Worm (Caenorhabditis elegans) whole organism, midembryonic: ENCODE data around the gene ifd-2.

ENCODE experiments used
- T22C8.4 ChIP-seq: fragments of 200-800 bp; sonication (Bioruptor generic); IDR thresholded peaks from 2 replicates; pipeline ENCODE4 v1.3.6; 2022; ENCODE audit warnings: missing genetic modification characterization, missing compliant biosample characterization
- cog-1 ChIP-seq: sonication (generic microtip); optimal IDR thresholded peaks from 2 replicates; lab custom pipeline; 2016; ENCODE audit warnings: missing genetic modification characterization, missing compliant biosample characterization
- flt-1 ChIP-seq: fragments of 200-800 bp; sonication (Bioruptor generic); IDR thresholded peaks from 2 replicates; pipeline ENCODE4 v1.3.6; 2022; ENCODE audit warnings: missing genetic modification characterization, missing compliant biosample characterization
- klf-2 ChIP-seq: fragments of 200-800 bp; sonication (Bioruptor generic); conservative IDR thresholded peaks from 2 replicates; pipeline ENCODE4 v1.3.6; 2022; ENCODE audit warnings: missing genetic modification reagents, missing genetic modification characterization, missing compliant biosample characterization
- med-1 ChIP-seq: sonication (generic microtip); optimal IDR thresholded peaks from 2 replicates; lab custom pipeline; 2017; ENCODE audit warnings: missing genetic modification characterization, mild to moderate bottlenecking, missing compliant biosample characterization, antibody characterized with exemption, missing genetic modification reagents; ENCODE audit not compliant: insufficient read depth
- ref-1 ChIP-seq: fragments of 200-800 bp; sonication (Bioruptor generic); conservative IDR thresholded peaks from 2 replicates; pipeline ENCODE4 v1.3.6; 2022; ENCODE audit warnings: missing genetic modification reagents, missing genetic modification characterization, missing compliant biosample characterization
- tab-1 ChIP-seq: fragments of 200-800 bp; sonication (Bioruptor generic); IDR thresholded peaks from 2 replicates; pipeline ENCODE4 v1.3.6; 2022; ENCODE audit warnings: missing genetic modification characterization, missing compliant biosample characterization
- ztf-23 ChIP-seq: fragments of 200-800 bp; sonication (Bioruptor generic); IDR thresholded peaks from 2 replicates; pipeline ENCODE4 v1.3.6; 2022; ENCODE audit warnings: missing genetic modification reagents, missing genetic modification characterization, missing compliant biosample characterization
- ztf-29 ChIP-seq: fragments of 200-800 bp; sonication (Bioruptor generic); IDR thresholded peaks from 2 replicates; pipeline ENCODE4 v1.3.6; 2022; ENCODE audit warnings: missing genetic modification reagents, missing genetic modification characterization, missing compliant biosample characterization

ifd-2 gene

DNA sequence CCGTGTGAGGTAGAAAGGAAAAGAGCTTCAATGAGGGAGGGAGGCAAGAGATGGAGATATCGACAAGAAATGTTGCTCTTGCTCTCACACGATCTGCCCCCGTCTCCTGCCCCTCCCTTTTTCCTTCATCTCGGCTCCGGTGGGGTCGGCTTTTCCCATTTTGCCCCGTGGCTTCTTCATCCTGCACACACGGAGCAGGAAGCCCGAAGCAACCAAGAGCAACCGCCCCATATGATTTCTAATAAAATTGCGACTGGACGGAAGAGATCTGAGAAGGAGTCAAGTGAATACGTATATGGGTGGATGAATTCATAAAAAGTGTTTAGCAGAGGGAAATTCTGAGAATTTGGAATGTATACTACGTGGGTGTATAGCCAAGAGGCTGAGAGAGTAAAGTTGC lies 28.9 kb upstream of the ifd-2 start:
- no peak for TF ChIP-seq ztf-29 (GFP tag; lab: Robert Waterston, UW)
- TF ChIP-seq ztf-23 (GFP tag; lab: Robert Waterston, UW) = no peak; the same call in 1 of the 2 replicates
- TF ChIP-seq tab-1 = no peak
- TF ChIP-seq T22C8.4 = no peak
- no peak for TF ChIP-seq ref-1 (GFP tag; lab: Robert Waterston, UW)
- no peak for TF ChIP-seq cog-1 (tag; lab: Kevin White, UChicago)
- no peak for TF ChIP-seq klf-2 (GFP tag; lab: Robert Waterston, UW)
- no peak for TF ChIP-seq flt-1 (GFP tag; lab: Robert Waterston, UW)
- TF ChIP-seq med-1 (GFP tag; lab: Kevin White, UChicago) = no peak

DNA sequence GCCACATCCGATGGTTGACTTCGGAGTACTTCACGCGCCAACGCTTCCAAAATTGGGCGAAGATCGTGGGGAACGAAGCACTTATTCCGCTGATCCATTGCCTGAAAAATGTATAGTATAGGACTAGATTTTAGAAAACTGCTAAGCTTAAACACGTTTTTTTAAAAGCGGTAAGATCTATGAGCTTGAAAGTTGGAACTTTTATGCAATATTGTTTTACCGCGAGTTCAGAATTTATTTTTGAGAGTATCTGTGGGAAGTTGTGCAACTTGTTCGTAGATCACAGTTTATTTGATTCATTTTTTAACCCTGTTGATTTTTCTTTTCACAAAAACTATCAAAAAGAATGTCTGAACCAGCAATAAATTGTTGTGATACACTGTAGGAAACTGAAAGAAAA lies 25.7 kb upstream of the ifd-2 start, which contains the start of gene F39H12.3:
F39H12.3 (minus strand) TSS at position 101 of the 400 bp plus-strand sequence.
- TF ChIP-seq cog-1 (tag; lab: Kevin White, UChicago) = no peak
- no peak for TF ChIP-seq T22C8.4
- no peak for TF ChIP-seq med-1 (GFP tag; lab: Kevin White, UChicago)
- TF ChIP-seq tab-1 = no peak
- no peak for TF ChIP-seq klf-2 (GFP tag; lab: Robert Waterston, UW)
- no peak for TF ChIP-seq ref-1 (GFP tag; lab: Robert Waterston, UW)
- TF ChIP-seq ztf-29 (GFP tag; lab: Robert Waterston, UW) = no peak
- no peak for TF ChIP-seq ztf-23 (GFP tag; lab: Robert Waterston, UW)
- no peak for TF ChIP-seq flt-1 (GFP tag; lab: Robert Waterston, UW)

DNA sequence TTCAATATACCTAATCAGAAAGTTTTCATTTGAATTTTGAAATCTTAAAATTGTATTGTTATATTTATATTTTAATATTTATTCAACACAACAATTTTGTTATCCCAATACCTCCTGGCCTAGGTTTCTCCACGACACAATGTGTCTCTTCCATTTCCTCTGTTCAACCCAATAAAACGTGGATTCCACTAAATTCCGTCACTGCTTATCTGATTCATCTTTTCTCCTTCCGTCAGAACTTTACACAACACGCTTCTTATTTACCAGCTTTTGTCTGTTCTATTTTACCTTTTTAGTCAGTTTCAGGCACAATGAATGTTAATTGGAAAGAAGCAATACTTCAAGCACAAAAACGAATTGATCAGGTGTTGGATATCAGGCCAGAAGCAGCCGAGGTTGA lies 18.7 kb upstream of the ifd-2 start, which contains the start of gene F39H12.1:
F39H12.1 (plus strand) TSS at position 301 of the 400 bp plus-strand sequence.
- TF ChIP-seq ztf-29 (GFP tag; lab: Robert Waterston, UW) = no peak
- TF ChIP-seq flt-1 (GFP tag; lab: Robert Waterston, UW) = no peak
- no peak for TF ChIP-seq ref-1 (GFP tag; lab: Robert Waterston, UW)
- TF ChIP-seq klf-2 (GFP tag; lab: Robert Waterston, UW) = no peak
- TF ChIP-seq T22C8.4 = no peak
- TF ChIP-seq ztf-23 (GFP tag; lab: Robert Waterston, UW) = no peak
- no peak for TF ChIP-seq tab-1
- TF ChIP-seq med-1 (GFP tag; lab: Kevin White, UChicago) = no peak
- TF ChIP-seq cog-1 (tag; lab: Kevin White, UChicago) = no peak

DNA sequence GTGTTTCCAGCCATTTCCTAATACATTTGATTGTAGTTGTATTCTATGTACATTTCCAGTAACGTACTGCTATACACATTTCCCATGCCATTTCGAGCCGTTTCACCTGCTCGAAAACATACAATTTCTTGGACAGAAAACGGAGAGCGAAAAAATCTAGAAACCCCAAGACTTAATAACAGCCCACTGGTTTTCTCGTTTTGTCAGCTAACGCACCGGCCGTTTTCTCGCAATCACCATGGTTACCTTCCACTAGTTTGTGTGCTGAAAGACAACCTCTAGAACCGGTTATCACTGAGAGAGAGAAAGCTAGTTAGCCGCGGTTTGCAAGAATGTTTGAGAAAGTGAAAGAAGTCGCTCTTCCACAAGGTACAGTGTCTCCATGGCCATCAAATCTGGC lies 14.5 kb upstream of the ifd-2 start:
- TF ChIP-seq ref-1 (GFP tag; lab: Robert Waterston, UW) = no peak
- TF ChIP-seq ztf-29 (GFP tag; lab: Robert Waterston, UW) = no peak
- TF ChIP-seq flt-1 (GFP tag; lab: Robert Waterston, UW) = no peak
- TF ChIP-seq T22C8.4 = no peak
- TF ChIP-seq med-1 (GFP tag; lab: Kevin White, UChicago) = no peak
- TF ChIP-seq cog-1 (tag; lab: Kevin White, UChicago) = no peak

DNA sequence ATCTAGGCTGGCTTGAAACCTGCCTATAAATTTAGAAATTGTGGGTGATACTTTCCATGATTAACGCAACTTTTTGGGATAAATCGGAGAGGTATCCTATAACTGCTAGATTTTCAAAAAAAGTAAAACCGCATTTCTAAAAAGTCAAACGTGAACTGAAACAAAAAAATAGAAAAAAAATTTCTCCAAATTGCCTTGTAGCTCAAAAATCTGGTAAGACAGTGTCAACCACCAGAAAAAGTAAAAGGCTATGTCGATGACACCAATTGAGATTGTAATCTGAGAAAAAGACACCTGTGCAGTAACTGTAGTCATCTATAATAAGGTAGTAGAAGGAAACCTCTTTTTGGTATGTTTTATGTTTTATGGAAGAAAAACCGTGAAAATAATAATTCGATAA lies 12.9 kb upstream of the ifd-2 start, which contains the start of gene wdr-54:
wdr-54 (plus strand) TSS at position 301 of the 400 bp plus-strand sequence.
- TF ChIP-seq ztf-29 (GFP tag; lab: Robert Waterston, UW) = no peak
- TF ChIP-seq T22C8.4 = no peak
- no peak for TF ChIP-seq cog-1 (tag; lab: Kevin White, UChicago)
- no peak for TF ChIP-seq flt-1 (GFP tag; lab: Robert Waterston, UW)
- no peak for TF ChIP-seq klf-2 (GFP tag; lab: Robert Waterston, UW)
- no peak for TF ChIP-seq tab-1
- TF ChIP-seq ref-1 (GFP tag; lab: Robert Waterston, UW) = no peak
- TF ChIP-seq med-1 (GFP tag; lab: Kevin White, UChicago) = no peak
- TF ChIP-seq ztf-23 (GFP tag; lab: Robert Waterston, UW) = no peak

DNA sequence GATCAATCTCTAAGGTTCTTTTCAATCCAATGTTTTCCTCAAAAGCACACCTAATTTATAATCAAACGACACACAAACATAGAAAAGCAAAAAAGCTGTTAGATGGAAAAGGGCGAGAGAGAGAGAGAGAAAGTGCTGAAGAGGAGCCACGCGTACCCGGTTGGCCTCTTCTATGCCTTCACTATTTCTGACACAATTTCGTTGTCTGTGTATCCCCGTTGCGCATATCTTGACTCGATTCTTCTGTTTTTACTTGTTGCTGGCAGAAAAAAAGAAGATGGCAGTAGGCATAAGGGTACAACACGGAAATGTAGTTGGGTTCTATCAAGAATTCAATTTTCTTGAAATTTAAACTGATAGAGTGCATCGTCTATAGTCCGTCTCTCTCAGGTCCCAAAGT lies 11.8 kb upstream of the ifd-2 start:
- TF ChIP-seq tab-1 (no peak), flt-1 (GFP tag; lab: Robert Waterston, UW) (no peak), ztf-29 (GFP tag; lab: Robert Waterston, UW) (no peak), cog-1 (tag; lab: Kevin White, UChicago) (peak; percentile 52), med-1 (GFP tag; lab: Kevin White, UChicago) (no peak)

DNA sequence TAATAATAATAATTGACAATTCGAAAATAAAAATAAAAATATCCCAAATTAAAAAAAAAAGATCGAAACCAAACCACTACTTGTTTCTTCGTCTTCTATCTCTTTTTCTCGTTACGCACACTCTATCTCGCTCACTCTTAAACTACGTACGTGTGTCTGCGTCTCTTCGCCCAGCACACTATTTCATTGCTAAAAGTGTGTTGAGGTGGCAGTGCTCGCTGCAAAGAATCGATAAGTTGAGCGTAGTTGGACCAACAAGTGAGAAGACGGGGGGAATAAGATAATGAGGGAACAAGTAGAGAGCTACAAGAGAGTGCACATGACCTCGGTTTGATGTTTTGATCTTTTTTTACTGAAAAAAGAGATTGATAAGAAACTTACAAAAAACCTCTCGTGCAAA lies 10.2 kb upstream of the ifd-2 start:
- TF ChIP-seq T22C8.4 = peak; percentile 67
- no peak for TF ChIP-seq ztf-23 (GFP tag; lab: Robert Waterston, UW)

DNA sequence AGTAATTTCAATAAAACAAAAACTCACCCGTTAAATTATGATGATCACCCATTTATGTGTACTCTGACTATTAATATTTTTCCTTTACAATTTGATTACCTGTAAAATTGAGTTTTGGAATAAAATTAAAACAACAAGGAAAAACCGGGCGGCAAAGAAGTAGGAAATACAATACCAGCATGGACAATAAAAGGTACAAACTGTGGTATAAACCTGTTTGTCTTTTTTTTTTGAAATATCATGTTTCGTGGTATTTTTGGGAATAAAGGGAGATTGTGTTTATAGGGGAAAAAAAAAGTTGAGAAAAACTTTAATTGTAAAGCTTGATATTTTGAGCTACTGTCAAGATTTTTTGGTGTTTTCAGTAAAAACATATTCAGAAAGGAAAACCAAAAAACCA lies 9.6 kb upstream of the ifd-2 start, which contains the start of gene daf-3:
daf-3 (minus strand) TSS at position 101 of the 400 bp plus-strand sequence.
- TF ChIP-seq ztf-23 (GFP tag; lab: Robert Waterston, UW) = no peak
- no peak for TF ChIP-seq ref-1 (GFP tag; lab: Robert Waterston, UW)
- no peak for TF ChIP-seq T22C8.4
- no peak for TF ChIP-seq ztf-29 (GFP tag; lab: Robert Waterston, UW)
- no peak for TF ChIP-seq cog-1 (tag; lab: Kevin White, UChicago)
- TF ChIP-seq klf-2 (GFP tag; lab: Robert Waterston, UW) = no peak
- TF ChIP-seq flt-1 (GFP tag; lab: Robert Waterston, UW) = no peak
- no peak for TF ChIP-seq tab-1
- TF ChIP-seq med-1 (GFP tag; lab: Kevin White, UChicago) = no peak

DNA sequence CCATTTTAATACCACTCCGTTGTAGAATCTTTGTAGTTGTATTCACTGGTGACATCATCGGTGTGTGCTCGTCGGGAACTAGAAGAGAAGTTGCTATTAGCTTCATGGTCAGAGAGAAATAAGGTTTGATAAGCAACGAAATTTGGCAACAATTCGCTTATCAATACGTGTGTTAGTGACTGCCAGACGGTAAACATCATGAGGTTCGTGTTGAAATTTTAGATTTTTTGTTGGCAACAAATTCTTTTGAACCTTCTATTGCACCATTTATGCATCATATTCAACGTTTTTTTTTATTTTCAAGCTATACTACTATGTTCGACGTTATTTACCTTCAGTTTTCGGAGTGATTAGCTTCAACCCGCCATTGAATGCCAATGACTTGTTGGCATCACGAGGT lies 8.0 kb upstream of the ifd-2 start:
- TF ChIP-seq med-1 (GFP tag; lab: Kevin White, UChicago) (no peak), ztf-23 (GFP tag; lab: Robert Waterston, UW) (no peak), T22C8.4 (no peak), ref-1 (GFP tag; lab: Robert Waterston, UW) (no peak), tab-1 (no peak), ztf-29 (GFP tag; lab: Robert Waterston, UW) (no peak)

DNA sequence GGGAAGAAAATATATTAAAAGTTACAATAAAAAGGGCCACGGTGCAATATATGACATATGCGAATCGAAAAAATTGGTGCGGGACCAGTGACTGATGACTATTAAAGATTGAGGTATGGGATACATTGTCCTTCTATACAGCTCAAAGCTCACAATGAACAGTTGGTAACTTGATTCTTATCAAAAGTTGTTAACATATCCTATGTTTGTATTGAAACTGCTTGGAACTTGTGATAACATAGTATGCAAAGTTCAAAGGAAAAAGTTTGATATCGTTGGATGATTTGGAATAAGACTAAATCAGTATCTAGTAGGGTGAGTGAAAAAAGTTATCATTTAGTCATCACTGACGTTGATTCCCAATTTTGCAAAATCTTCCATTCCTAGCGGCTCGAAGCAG lies 2.3 kb upstream of the ifd-2 start:
- TF ChIP-seq cog-1 (tag; lab: Kevin White, UChicago) (no peak), T22C8.4 (no peak), ztf-29 (GFP tag; lab: Robert Waterston, UW) (no peak), flt-1 (GFP tag; lab: Robert Waterston, UW) (no peak), klf-2 (GFP tag; lab: Robert Waterston, UW) (no peak), tab-1 (no peak), med-1 (GFP tag; lab: Kevin White, UChicago) (no peak), ref-1 (GFP tag; lab: Robert Waterston, UW) (no peak), ztf-23 (GFP tag; lab: Robert Waterston, UW) (no peak)
